Fruit fly (Drosophila melanogaster): ENCODE results near the gene CG4829.

- TF ChIP-seq Sin3A (optimal IDR thresholded peaks at IDR 0.05): no peak
- no peak for TF ChIP-seq ttk (optimal IDR thresholded peaks at IDR 0.05)
- TF ChIP-seq psq (optimal IDR thresholded peaks at IDR 0.05): no peak
- no peak for TF ChIP-seq h (optimal IDR thresholded peaks at IDR 0.05)
- no peak for TF ChIP-seq Myc (optimal IDR thresholded peaks at IDR 0.05)
Observed at dm6 chrX:16808654-16809053, 2.8 kb upstream of the CG4829 start.
